Worm (Caenorhabditis elegans) whole organism, L4 larva: ENCODE results near the gene ctg-2.
A peak's percentile ranks its signal among the peaks of the same experiment; 100 is the strongest.

ENCODE experiments used
- F37D6.2 ChIP-seq: sonication (generic microtip); optimal IDR thresholded peaks from 2 replicates; lab custom pipeline; 2016; ENCODE audit warnings: mild to moderate bottlenecking, missing genetic modification characterization, missing compliant biosample characterization
- F44E2.7 ChIP-seq: fragments of 200-800 bp; sonication (Bioruptor generic); IDR thresholded peaks from 2 replicates; pipeline ENCODE4 v2.1.2; 2022; ENCODE audit warnings: missing genetic modification characterization, missing compliant biosample characterization
- T26A8.4 ChIP-seq: fragments of 200-800 bp; sonication (Bioruptor generic); IDR thresholded peaks from 2 replicates; pipeline ENCODE4 v1.3.6; 2022; ENCODE audit warnings: missing genetic modification characterization, missing compliant biosample characterization
- ZK546.5 ChIP-seq, 2 experiments: sonication (generic microtip); optimal IDR thresholded peaks; 2 replicates each; lab custom pipeline; 2017; ENCODE audit warnings: missing biosample characterization in 2 of 2, missing genetic modification characterization in 2 of 2
- aha-1 ChIP-seq: fragments of 150-350 bp; peaks from one replicate; lab custom pipeline; 2014; ENCODE audit warnings: missing biosample characterization, missing genetic modification characterization
- aly-2 ChIP-seq: sonication (generic microtip); optimal IDR thresholded peaks from 2 replicates; lab custom pipeline; 2018; ENCODE audit warnings: missing biosample characterization, missing genetic modification characterization
- arid-1 ChIP-seq: fragments of 200-800 bp; sonication (Bioruptor generic); conservative IDR thresholded peaks from 2 replicates; pipeline ENCODE4 v1.3.6; 2022; ENCODE audit warnings: missing genetic modification reagents, missing genetic modification characterization, missing compliant biosample characterization
- attf-4 ChIP-seq: sonication (generic microtip); optimal IDR thresholded peaks from 3 replicates; lab custom pipeline; 2017; ENCODE audit warnings: missing biosample characterization, missing genetic modification characterization
- ceh-28 ChIP-seq: fragments of 150-350 bp; optimal IDR thresholded peaks from 2 replicates; lab custom pipeline; 2014; ENCODE audit warnings: missing biosample characterization, missing genetic modification reagents, missing genetic modification characterization
- ceh-62 ChIP-seq: sonication (generic microtip); optimal IDR thresholded peaks from 2 replicates; lab custom pipeline; 2017; ENCODE audit warnings: missing biosample characterization, missing genetic modification characterization
- daf-16 ChIP-seq, 3 experiments: sonication (generic microtip); optimal IDR thresholded peaks; 2 replicates each; lab custom pipeline; 2016 to 2017; ENCODE audit warnings: missing genetic modification characterization in 3 of 3, missing genetic modification reagents in 3 of 3, mild to moderate bottlenecking in 2 of 3, missing compliant biosample characterization in 2 of 3, missing biosample characterization in 1 of 3, moderate library complexity in 1 of 3
- daf-19 ChIP-seq: fragments of 200-800 bp; sonication (Bioruptor generic); conservative IDR thresholded peaks from 2 replicates; pipeline ENCODE4 v1.3.6; 2022; ENCODE audit warnings: missing genetic modification characterization, missing compliant biosample characterization
- daf-8 ChIP-seq: fragments of 200-800 bp; sonication (Bioruptor generic); IDR thresholded peaks from 2 replicates; pipeline ENCODE4 v1.3.6; 2022; ENCODE audit warnings: missing genetic modification characterization, missing compliant biosample characterization
- dmd-8 ChIP-seq: fragments of 200-800 bp; sonication (Bioruptor generic); IDR thresholded peaks from 2 replicates; pipeline ENCODE4 v1.3.6; 2022; ENCODE audit warnings: missing genetic modification characterization, missing compliant biosample characterization
- dpl-1 ChIP-seq: fragments of 150-350 bp; optimal IDR thresholded peaks from 2 replicates; lab custom pipeline; 2014; ENCODE audit warnings: missing biosample characterization, missing genetic modification reagents, missing genetic modification characterization
- dve-1 ChIP-seq: sonication (generic microtip); optimal IDR thresholded peaks from 2 replicates; lab custom pipeline; 2017; ENCODE audit warnings: antibody characterized with exemption, mild to moderate bottlenecking, missing genetic modification characterization, missing compliant biosample characterization; ENCODE audit not compliant: insufficient read depth
- egl-27 ChIP-seq: sonication (generic microtip); optimal IDR thresholded peaks from 3 replicates; lab custom pipeline; 2017; ENCODE audit warnings: missing biosample characterization, missing genetic modification reagents, missing genetic modification characterization
- gei-8 ChIP-seq: fragments of 200-800 bp; sonication (Bioruptor generic); optimal IDR thresholded peaks from 2 replicates; lab custom pipeline; 2018; ENCODE audit warnings: mild to moderate bottlenecking, missing genetic modification characterization, missing compliant biosample characterization
- hif-1 ChIP-seq, 2 experiments: sonication (generic microtip); optimal IDR thresholded peaks; 2 replicates each; lab custom pipeline; 2016 to 2017; ENCODE audit warnings: missing compliant biosample characterization in 2 of 2, missing genetic modification characterization in 2 of 2, missing genetic modification reagents in 2 of 2, missing genotype in 2 of 2, mild to moderate bottlenecking in 1 of 2
- lim-7 ChIP-seq: fragments of 200-800 bp; sonication (Bioruptor generic); IDR thresholded peaks from 2 replicates; pipeline ENCODE4 v1.3.6; 2022; ENCODE audit warnings: missing genetic modification characterization, missing compliant biosample characterization
- lin-1 ChIP-seq: fragments of 200-800 bp; sonication (Bioruptor generic); IDR thresholded peaks from 2 replicates; pipeline ENCODE4 v1.3.6; 2022; ENCODE audit warnings: missing genetic modification reagents, missing genetic modification characterization, missing compliant biosample characterization
- lin-29 ChIP-seq: fragments of 200-800 bp; sonication (Bioruptor generic); IDR thresholded peaks from 2 replicates; pipeline ENCODE4 v1.3.6; 2022; ENCODE audit warnings: missing genetic modification reagents, missing genetic modification characterization, missing compliant biosample characterization
- lin-38 ChIP-seq: fragments of 200-800 bp; sonication (Bioruptor generic); IDR thresholded peaks from 2 replicates; pipeline ENCODE4 v1.3.6; 2022; ENCODE audit warnings: missing genetic modification reagents, missing genetic modification characterization, missing compliant biosample characterization
- lin-39 ChIP-seq: fragments of 150-350 bp; optimal IDR thresholded peaks from 2 replicates; lab custom pipeline; 2014; ENCODE audit warnings: missing biosample characterization, missing genetic modification reagents, missing genetic modification characterization
- lsy-2 ChIP-seq, 2 experiments: fragments of 150-350 bp in 1 of 2; sonication (generic microtip) in 1 of 2; optimal IDR thresholded peaks; 2 replicates each; lab custom pipeline; 2014 to 2017; ENCODE audit warnings: missing biosample characterization in 2 of 2, missing genetic modification characterization in 2 of 2
- madf-5 ChIP-seq, 2 experiments: fragments of 200-800 bp; sonication (Bioruptor generic); IDR thresholded peaks; 2 replicates each; pipeline ENCODE4 v1.3.6; 2022; ENCODE audit warnings: missing compliant biosample characterization in 2 of 2, missing genetic modification characterization in 2 of 2
- madf-9 ChIP-seq: fragments of 200-800 bp; sonication (Bioruptor generic); conservative IDR thresholded peaks from 2 replicates; pipeline ENCODE4 v1.3.6; 2022; ENCODE audit warnings: missing genetic modification reagents, missing genetic modification characterization, missing compliant biosample characterization
- mdl-1 ChIP-seq, 2 experiments: fragments of 150-350 bp in 1 of 2; sonication (generic microtip) in 1 of 2; optimal IDR thresholded peaks; 2 replicates each; lab custom pipeline; 2014 to 2017; ENCODE audit warnings: missing biosample characterization in 2 of 2, missing genetic modification characterization in 2 of 2
- mep-1 ChIP-seq: fragments of 150-350 bp; sonication (generic microtip); optimal IDR thresholded peaks from 3 replicates; lab custom pipeline; 2014; ENCODE audit warnings: missing biosample characterization, missing genetic modification characterization
- mes-2 ChIP-seq: sonication (generic microtip); optimal IDR thresholded peaks from 2 replicates; lab custom pipeline; 2016; ENCODE audit warnings: missing genotype, mild to moderate bottlenecking, missing genetic modification characterization, missing compliant biosample characterization; ENCODE audit not compliant: poor library complexity, severe bottlenecking
- nhr-10 ChIP-seq: fragments of 150-350 bp; optimal IDR thresholded peaks from 2 replicates; lab custom pipeline; 2014; ENCODE audit warnings: missing biosample characterization, missing genetic modification characterization
- nhr-111 ChIP-seq: fragments of 200-800 bp; sonication (Bioruptor generic); optimal IDR thresholded peaks from 2 replicates; lab custom pipeline; 2018; ENCODE audit warnings: mild to moderate bottlenecking, missing genetic modification characterization, missing compliant biosample characterization
- nhr-25 ChIP-seq: sonication (generic microtip); optimal IDR thresholded peaks from 2 replicates; lab custom pipeline; 2017; ENCODE audit warnings: missing genetic modification characterization, mild to moderate bottlenecking, missing compliant biosample characterization, antibody characterized with exemption, moderate library complexity, borderline replicate concordance; ENCODE audit not compliant: insufficient read depth
- nhr-28 ChIP-seq: fragments of 150-350 bp; optimal IDR thresholded peaks from 2 replicates; lab custom pipeline; 2014; ENCODE audit warnings: missing biosample characterization, missing genetic modification characterization
- nhr-41 ChIP-seq: fragments of 200-800 bp; sonication (Bioruptor generic); IDR thresholded peaks from 2 replicates; pipeline ENCODE4 v1.3.6; 2022; ENCODE audit warnings: missing genetic modification reagents, missing genetic modification characterization, missing compliant biosample characterization
- nhr-42 ChIP-seq: fragments of 200-800 bp; sonication (Bioruptor generic); IDR thresholded peaks from 2 replicates; pipeline ENCODE4 v1.3.6; 2022; ENCODE audit warnings: missing genetic modification characterization, missing compliant biosample characterization
- nhr-6 ChIP-seq: fragments of 150-350 bp; optimal IDR thresholded peaks from 2 replicates; lab custom pipeline; 2014; ENCODE audit warnings: missing biosample characterization, missing genetic modification characterization
- pha-4 ChIP-seq, 2 experiments: fragments of 150-350 bp in 1 of 2; fragments of 200-800 bp in 1 of 2; sonication (Bioruptor generic) in 1 of 2; IDR thresholded peaks in 1 of 2; optimal IDR thresholded peaks in 1 of 2; 2 replicates each; pipeline versions ENCODE4 v1.3.6 to Lab custom; 2014 to 2022; ENCODE audit warnings: missing genetic modification characterization in 2 of 2, missing genetic modification reagents in 2 of 2, missing biosample characterization in 1 of 2, missing compliant biosample characterization in 1 of 2
- pqm-1 ChIP-seq: sonication (generic microtip); optimal IDR thresholded peaks from 2 replicates; lab custom pipeline; 2017; ENCODE audit warnings: missing biosample characterization, missing genetic modification characterization
- snpc-4 ChIP-seq: fragments of 150-350 bp; optimal IDR thresholded peaks from 2 replicates; lab custom pipeline; 2014; ENCODE audit warnings: missing biosample characterization, missing genetic modification characterization
- spr-3 ChIP-seq: fragments of 200-800 bp; sonication (Bioruptor generic); optimal IDR thresholded peaks from 2 replicates; lab custom pipeline; 2018; ENCODE audit warnings: mild to moderate bottlenecking, missing genetic modification characterization, missing compliant biosample characterization
- vab-7 ChIP-seq: fragments of 200-800 bp; sonication (Bioruptor generic); IDR thresholded peaks from 2 replicates; pipeline ENCODE4 v1.3.6; 2022; ENCODE audit warnings: missing genetic modification reagents, missing genetic modification characterization, missing compliant biosample characterization

Gene ctg-2

ce11 chrII:8561227-8561626 is 46.4 kb downstream of the ctg-2 start, which contains the start of gene iff-2 (continued):
- TF ChIP-seq ZK546.5 (tag; optimal IDR thresholded peaks at IDR 0.05; lab: Kevin White, UChicago) (peak; percentile 47 to 92), daf-8 (no peak), nhr-42 (GFP tag; lab: Robert Waterston, UW) (peak; percentile 98), nhr-10 (peak; percentile 97), lin-39 (tag; lab: Kevin White, UChicago) (no peak), nhr-41 (GFP tag; lab: Robert Waterston, UW) (peak; percentile 94), nhr-25 (tag; lab: Kevin White, UChicago) (peak; percentile 97), vab-7 (GFP tag; lab: Robert Waterston, UW) (peak; percentile 93), spr-3 (GFP tag; lab: Kevin White, UChicago) (peak; percentile 93), madf-9 (GFP tag; lab: Robert Waterston, UW) (peak; percentile 95), gei-8 (peak; percentile 58)

ce11 chrII:8562002-8562401 is 47.1 kb downstream of the ctg-2 start, which contains the start of gene F54C9.14:
Gene F54C9.14 (plus strand): TSS chrII:8562302.
- no peak for TF ChIP-seq arid-1 (GFP tag; lab: Robert Waterston, UW)
- TF ChIP-seq ceh-62 (tag; lab: Kevin White, UChicago), result no peak
- TF ChIP-seq F37D6.2 (tag; lab: Kevin White, UChicago), result no peak
- no peak for TF ChIP-seq snpc-4 (tag; lab: Kevin White, UChicago)
- no peak for TF ChIP-seq egl-27 (tag; lab: Kevin White, UChicago)
- no peak for TF ChIP-seq mep-1 (tag; lab: Kevin White, UChicago)
- TF ChIP-seq lin-29 (GFP tag; lab: Robert Waterston, UW), result no peak
- TF ChIP-seq pha-4 (GFP tag; IDR thresholded peaks at IDR 0.05; lab: Robert Waterston, UW), result no peak
- TF ChIP-seq pha-4 (tag; optimal IDR thresholded peaks at IDR 0.05; lab: Kevin White, UChicago), result no peak
- TF ChIP-seq F44E2.7 (GFP tag; lab: Robert Waterston, UW), result no peak
- TF ChIP-seq attf-4 (tag; lab: Kevin White, UChicago), result no peak
- no peak for TF ChIP-seq mdl-1 (tag; optimal IDR thresholded peaks at IDR 0.05; lab: Kevin White, UChicago)
- TF ChIP-seq madf-5 (GFP tag; IDR thresholded peaks at IDR 0.05; lab: Robert Waterston, UW), result no peak
- no peak for TF ChIP-seq lin-1
- no peak for TF ChIP-seq nhr-111 (GFP tag; lab: Kevin White, UChicago)
- TF ChIP-seq aly-2, result no peak
- no peak for TF ChIP-seq nhr-25 (tag; lab: Kevin White, UChicago)
- no peak for TF ChIP-seq nhr-41 (GFP tag; lab: Robert Waterston, UW)
- no peak for TF ChIP-seq daf-19 (GFP tag; lab: Robert Waterston, UW)
- TF ChIP-seq lin-38 (GFP tag; lab: Robert Waterston, UW), result no peak
- TF ChIP-seq ceh-28, result no peak

ce11 chrII:8566039-8566438 is 51.2 kb downstream of the ctg-2 start, which contains the start of gene stc-1:
Gene stc-1 (minus strand): TSS chrII:8566139.
- TF ChIP-seq daf-16 (GFP tag; optimal IDR thresholded peaks at IDR 0.05; lab: Kevin White, UChicago) (no peak), daf-16 (tag; optimal IDR thresholded peaks at IDR 0.05; lab: Kevin White, UChicago) (peak; percentile 33), arid-1 (GFP tag; lab: Robert Waterston, UW) (0 out of 2 replicates have a peak, but pooled peaks have one; percentile 22), dmd-8 (GFP tag; lab: Robert Waterston, UW) (no peak), dpl-1 (GFP tag; lab: Kevin White, UChicago) (peak; percentile 70), lin-38 (GFP tag; lab: Robert Waterston, UW) (peak; percentile 81), aha-1 (tag; lab: Kevin White, UChicago) (peak; percentile 23), nhr-6 (tag; lab: Kevin White, UChicago) (peak; percentile 53), nhr-10 (peak; percentile 1), hif-1 (tag; optimal IDR thresholded peaks at IDR 0.05; lab: Kevin White, UChicago) (no peak), mes-2 (tag; lab: Kevin White, UChicago) (peak; percentile 59), T26A8.4 (peak; percentile 35; the same call in 1 of the 2 replicates), nhr-28 (tag; lab: Kevin White, UChicago) (peak; percentile 39), dve-1 (tag; lab: Kevin White, UChicago) (peak; percentile 43), pqm-1 (tag; lab: Kevin White, UChicago) (peak; percentile 20), lsy-2 (tag; optimal IDR thresholded peaks at IDR 0.05; lab: Kevin White, UChicago) (peak in 1 of 2 experiments; percentile 45), lim-7 (GFP tag; lab: Robert Waterston, UW) (no peak)
- TF ChIP-seq, all 104 proteins: peak for 13
